Worm (Caenorhabditis elegans) whole organism, mixed stage, embryonic: ENCODE data around the gene cest-10.

ENCODE experiments used
- M03D4.4 ChIP-seq: sonication (generic microtip); optimal IDR thresholded peaks from 2 replicates; lab custom pipeline; 2017; ENCODE audit warnings: mild to moderate bottlenecking, missing genetic modification characterization, missing compliant biosample characterization
- bed-3 ChIP-seq: fragments of 200-800 bp; sonication (Bioruptor generic); optimal IDR thresholded peaks from 3 replicates; lab custom pipeline; 2018; ENCODE audit warnings: mild to moderate bottlenecking, missing genetic modification characterization, moderate library complexity, missing compliant biosample characterization
- ceh-39 ChIP-seq: fragments of 150-350 bp; optimal IDR thresholded peaks from 2 replicates; lab custom pipeline; 2014; ENCODE audit warnings: missing biosample characterization, missing genetic modification characterization
- ceh-43 ChIP-seq: fragments of 200-800 bp; sonication (Bioruptor generic); optimal IDR thresholded peaks from 2 replicates; lab custom pipeline; 2018; ENCODE audit warnings: mild to moderate bottlenecking, missing genetic modification characterization, moderate library complexity, missing compliant biosample characterization
- ceh-83 ChIP-seq: fragments of 200-800 bp; sonication (Bioruptor generic); optimal IDR thresholded peaks from 2 replicates; lab custom pipeline; 2018; ENCODE audit warnings: mild to moderate bottlenecking, missing genetic modification characterization, missing compliant biosample characterization
- ces-1 ChIP-seq: fragments of 150-350 bp; optimal IDR thresholded peaks from 2 replicates; lab custom pipeline; 2014; ENCODE audit warnings: missing biosample characterization, missing genetic modification reagents, missing genetic modification characterization
- cnd-1 ChIP-seq: fragments of 200-800 bp; sonication (Bioruptor generic); optimal IDR thresholded peaks from 2 replicates; lab custom pipeline; 2018; ENCODE audit warnings: mild to moderate bottlenecking, missing genetic modification characterization, missing compliant biosample characterization
- elt-1 ChIP-seq: sonication (generic microtip); optimal IDR thresholded peaks from 2 replicates; lab custom pipeline; 2017; ENCODE audit warnings: missing genetic modification characterization, mild to moderate bottlenecking, missing compliant biosample characterization, antibody characterized with exemption, moderate library complexity, borderline replicate concordance; ENCODE audit not compliant: insufficient read depth
- elt-3 ChIP-seq: fragments of 150-350 bp; optimal IDR thresholded peaks from 2 replicates; lab custom pipeline; 2014; ENCODE audit warnings: missing biosample characterization, missing genetic modification characterization
- flh-1 ChIP-seq: fragments of 200-800 bp; sonication (Bioruptor generic); optimal IDR thresholded peaks from 2 replicates; lab custom pipeline; 2018; ENCODE audit warnings: mild to moderate bottlenecking, missing genetic modification characterization, moderate library complexity, missing compliant biosample characterization
- ham-2 ChIP-seq: fragments of 200-800 bp; sonication (Bioruptor generic); optimal IDR thresholded peaks from 2 replicates; lab custom pipeline; 2018; ENCODE audit warnings: mild to moderate bottlenecking, missing genetic modification characterization, missing compliant biosample characterization
- hlh-1 ChIP-seq: fragments of 150-350 bp; optimal IDR thresholded peaks from 2 replicates; lab custom pipeline; 2014; ENCODE audit warnings: missing biosample characterization, missing genetic modification reagents, missing genetic modification characterization
- lin-13 ChIP-seq: fragments of 150-350 bp; optimal IDR thresholded peaks from 2 replicates; lab custom pipeline; 2014; ENCODE audit warnings: missing biosample characterization, missing genetic modification characterization
- lin-32 ChIP-seq: fragments of 200-800 bp; sonication (Bioruptor generic); optimal IDR thresholded peaks from 2 replicates; lab custom pipeline; 2018; ENCODE audit warnings: mild to moderate bottlenecking, missing genetic modification characterization, missing compliant biosample characterization
- lsy-2 ChIP-seq: fragments of 150-350 bp; optimal IDR thresholded peaks from 2 replicates; lab custom pipeline; 2014; ENCODE audit warnings: missing biosample characterization, missing genetic modification characterization
- mab-5 ChIP-seq: fragments of 150-350 bp; optimal IDR thresholded peaks from 2 replicates; lab custom pipeline; 2014; ENCODE audit warnings: missing biosample characterization, missing genetic modification characterization
- mep-1 ChIP-seq: fragments of 150-350 bp; optimal IDR thresholded peaks from 2 replicates; lab custom pipeline; 2017; ENCODE audit warnings: missing biosample characterization, missing genetic modification reagents, missing genetic modification characterization, inconsistent platforms
- mls-2 ChIP-seq: sonication (generic microtip); optimal IDR thresholded peaks from 2 replicates; lab custom pipeline; 2016; ENCODE audit warnings: mild to moderate bottlenecking, missing genetic modification characterization, moderate library complexity, missing compliant biosample characterization
- nhr-12 ChIP-seq: fragments of 150-350 bp; optimal IDR thresholded peaks from 2 replicates; lab custom pipeline; 2014; ENCODE audit warnings: missing biosample characterization, missing genetic modification characterization
- nhr-237 ChIP-seq: fragments of 150-350 bp; optimal IDR thresholded peaks from 2 replicates; lab custom pipeline; 2014; ENCODE audit warnings: missing biosample characterization, missing genetic modification characterization
- nhr-28 ChIP-seq: fragments of 150-350 bp; optimal IDR thresholded peaks from 2 replicates; lab custom pipeline; 2014; ENCODE audit warnings: missing biosample characterization, missing genetic modification characterization
- pha-4 ChIP-seq: fragments of 150-350 bp; optimal IDR thresholded peaks from 2 replicates; lab custom pipeline; 2018; ENCODE audit warnings: missing biosample characterization, missing genetic modification reagents, missing genetic modification characterization
- sptf-1 ChIP-seq: sonication (generic microtip); optimal IDR thresholded peaks from 2 replicates; lab custom pipeline; 2017; ENCODE audit warnings: mild to moderate bottlenecking, missing genetic modification characterization, moderate library complexity, missing compliant biosample characterization
- tbx-8 ChIP-seq: fragments of 200-800 bp; sonication (Bioruptor generic); optimal IDR thresholded peaks from 2 replicates; lab custom pipeline; 2018; ENCODE audit warnings: mild to moderate bottlenecking, missing genetic modification characterization, moderate library complexity, missing compliant biosample characterization
- unc-120 ChIP-seq: sonication (generic microtip); optimal IDR thresholded peaks from 2 replicates; lab custom pipeline; 2017; ENCODE audit warnings: missing genetic modification characterization, missing compliant biosample characterization; ENCODE audit not compliant: poor library complexity, severe bottlenecking
- unc-62 ChIP-seq: fragments of 150-350 bp; optimal IDR thresholded peaks from 2 replicates; lab custom pipeline; 2014; ENCODE audit warnings: missing biosample characterization, missing genetic modification reagents, missing genetic modification characterization
- zip-8 ChIP-seq: fragments of 150-350 bp; optimal IDR thresholded peaks from 2 replicates; lab custom pipeline; 2014; ENCODE audit warnings: missing biosample characterization, missing genetic modification characterization
- ztf-11 ChIP-seq: fragments of 150-350 bp; optimal IDR thresholded peaks from 2 replicates; lab custom pipeline; 2014; ENCODE audit warnings: missing biosample characterization, missing genetic modification characterization

cest-10 gene

ce11 chrIV:7154356-7154755 is 26.0 kb upstream of the cest-10 start, which contains the start of gene C34D4.2:
TSS of gene C34D4.2 (plus strand) at chrIV:7154656.
- TF ChIP-seq elt-1 (tag; lab: Kevin White, UChicago) = peak; percentile 32
- no peak for TF ChIP-seq pha-4 (tag; lab: Kevin White, UChicago)

- TF ChIP-seq ceh-39 (tag; lab: Kevin White, UChicago) (no peak), lsy-2 (tag; lab: Kevin White, UChicago) (peak; percentile 1), ceh-43 (GFP tag; lab: Kevin White, UChicago) (peak; percentile 19), mep-1 (no peak), mls-2 (no peak), ztf-11 (tag; lab: Kevin White, UChicago) (peak; percentile 16), elt-3 (no peak), flh-1 (GFP tag; lab: Kevin White, UChicago) (no peak), zip-8 (tag; lab: Kevin White, UChicago) (no peak), sptf-1 (tag; lab: Kevin White, UChicago) (peak; percentile 57)
- TF ChIP-seq, all 35 proteins: peak for 4
These were observed 24.0 kb upstream of the cest-10 start, which contains the start of gene maph-9 for ce11 chrIV:7156356-7156755. TSS of gene maph-9 (plus strand) at chrIV:7156628.

- TF ChIP-seq M03D4.4 = no peak
- TF ChIP-seq cnd-1 (tag; lab: Kevin White, UChicago) = no peak
- no peak for TF ChIP-seq ceh-83 (GFP tag; lab: Kevin White, UChicago)
- no peak for TF ChIP-seq ces-1 (GFP tag; lab: Kevin White, UChicago)
- no peak for TF ChIP-seq sptf-1 (tag; lab: Kevin White, UChicago)
- no peak for TF ChIP-seq ham-2 (GFP tag; lab: Kevin White, UChicago)
- TF ChIP-seq nhr-12 = no peak
- no peak for TF ChIP-seq elt-1 (tag; lab: Kevin White, UChicago)
- no peak for TF ChIP-seq pha-4 (tag; lab: Kevin White, UChicago)
- no peak for TF ChIP-seq flh-1 (GFP tag; lab: Kevin White, UChicago)
- TF ChIP-seq lin-13 (tag; lab: Kevin White, UChicago) = no peak
- TF ChIP-seq ceh-39 (tag; lab: Kevin White, UChicago) = no peak
- TF ChIP-seq mls-2 = no peak
- no peak for TF ChIP-seq ztf-11 (tag; lab: Kevin White, UChicago)
- TF ChIP-seq mab-5 (tag; lab: Kevin White, UChicago) = no peak
- no peak for TF ChIP-seq nhr-237 (tag; lab: Kevin White, UChicago)
- TF ChIP-seq unc-62 = no peak
- no peak for TF ChIP-seq zip-8 (tag; lab: Kevin White, UChicago)
These were observed 22.2 kb upstream of the cest-10 start for ce11 chrIV:7158161-7158560.

ce11 chrIV:7159586-7159985 is 20.8 kb upstream of the cest-10 start:
- no peak for TF ChIP-seq pha-4 (tag; lab: Kevin White, UChicago)
- TF ChIP-seq ceh-83 (GFP tag; lab: Kevin White, UChicago) = no peak
- no peak for TF ChIP-seq zip-8 (tag; lab: Kevin White, UChicago)
- no peak for TF ChIP-seq bed-3 (GFP tag; lab: Kevin White, UChicago)
- no peak for TF ChIP-seq lsy-2 (tag; lab: Kevin White, UChicago)
- TF ChIP-seq ces-1 (GFP tag; lab: Kevin White, UChicago) = no peak
- no peak for TF ChIP-seq lin-32 (GFP tag; lab: Kevin White, UChicago)
- TF ChIP-seq, all 35 proteins: peak for 0

ce11 chrIV:7165723-7166122 is 14.6 kb upstream of the cest-10 start, which contains the start of gene rpc-1:
TSS of gene rpc-1 (minus strand) at chrIV:7165748.
- TF ChIP-seq elt-3 = peak; percentile 10
- TF ChIP-seq cnd-1 (tag; lab: Kevin White, UChicago) = no peak
- TF ChIP-seq lsy-2 (tag; lab: Kevin White, UChicago) = peak; percentile 33

- TF ChIP-seq zip-8 (tag; lab: Kevin White, UChicago) (no peak), ceh-43 (GFP tag; lab: Kevin White, UChicago) (no peak), pha-4 (tag; lab: Kevin White, UChicago) (no peak), lin-32 (GFP tag; lab: Kevin White, UChicago) (no peak), tbx-8 (no peak), hlh-1 (no peak), unc-120 (no peak), elt-3 (no peak), ceh-83 (GFP tag; lab: Kevin White, UChicago) (no peak), nhr-28 (tag; lab: Kevin White, UChicago) (no peak)
These were observed 13.8 kb upstream of the cest-10 start, which contains the start of gene C42D4.18 for ce11 chrIV:7166553-7166952. TSS of gene C42D4.18 (plus strand) at chrIV:7166783.
